Worm (Caenorhabditis elegans): Measurements from ENCODE around the gene marg-1.

The marg-1 gene

ce11 chrX:3759820-3760219 is 21.1 kb downstream of the marg-1 start:
- TF ChIP-seq pax-1 (tag; optimal IDR thresholded peaks at IDR 0.05) (no peak), ceh-31 (tag; optimal IDR thresholded peaks at IDR 0.05) (no peak), tbx-7 (tag; optimal IDR thresholded peaks at IDR 0.05) (no peak), unc-42 (tag; optimal IDR thresholded peaks at IDR 0.05) (no peak), ref-2 (tag; optimal IDR thresholded peaks at IDR 0.05) (no peak), unc-3 (GFP tag; conservative IDR thresholded peaks at IDR 0.05) (no peak), unc-3 (tag; optimal IDR thresholded peaks at IDR 0.05) (no peak), unc-55 (GFP tag; optimal IDR thresholded peaks at IDR 0.05) (no peak), hlh-15 (tag; optimal IDR thresholded peaks at IDR 0.05) (no peak), odd-2 (tag; optimal IDR thresholded peaks at IDR 0.05) (no peak), pqm-1 (tag; optimal IDR thresholded peaks at IDR 0.05) (no peak)

ce11 chrX:3759345-3759744 is 21.6 kb downstream of the marg-1 start, which contains the start of gene T14G12.6:
TSS of gene T14G12.6 (minus strand) at chrX:3759445.
- TF ChIP-seq ceh-45 (GFP tag; IDR thresholded peaks at IDR 0.05) (no peak), hlh-15 (tag; optimal IDR thresholded peaks at IDR 0.05) (no peak), ttx-3 (tag; optimal IDR thresholded peaks at IDR 0.05) (no peak), ama-1 (optimal IDR thresholded peaks at IDR 0.05) (no peak), ceh-31 (tag; optimal IDR thresholded peaks at IDR 0.05) (no peak), unc-42 (tag; optimal IDR thresholded peaks at IDR 0.05) (no peak), ceh-22 (tag; optimal IDR thresholded peaks at IDR 0.05) (no peak), eyg-1 (tag; optimal IDR thresholded peaks at IDR 0.05) (no peak), pros-1 (tag; optimal IDR thresholded peaks at IDR 0.05) (no peak), sox-4 (tag; optimal IDR thresholded peaks at IDR 0.05) (no peak), C38D4.7 (GFP tag; optimal IDR thresholded peaks at IDR 0.05) (no peak), unc-86 (tag; optimal IDR thresholded peaks at IDR 0.05) (no peak), fkh-6 (tag; optimal IDR thresholded peaks at IDR 0.05) (no peak), ceh-24 (tag; optimal IDR thresholded peaks at IDR 0.05) (no peak), ceh-30 (tag; optimal IDR thresholded peaks at IDR 0.05) (no peak), gmeb-2 (tag; optimal IDR thresholded peaks at IDR 0.05) (no peak), tbx-7 (tag; optimal IDR thresholded peaks at IDR 0.05) (no peak), elt-2 (tag; optimal IDR thresholded peaks at IDR 0.05) (no peak), nhr-232 (tag; optimal IDR thresholded peaks at IDR 0.05) (no peak), ahr-1 (tag; optimal IDR thresholded peaks at IDR 0.05) (no peak)

ce11 chrX:3758399-3758798 is 22.5 kb downstream of the marg-1 start, which contains the start of gene T14G12.12:
TSS of gene T14G12.12 (minus strand) at chrX:3758499.
- no peak for TF ChIP-seq ceh-22 (tag; optimal IDR thresholded peaks at IDR 0.05)
- no peak for TF ChIP-seq elt-2 (tag; optimal IDR thresholded peaks at IDR 0.05)
- TF ChIP-seq ttx-3 (tag; optimal IDR thresholded peaks at IDR 0.05): no peak
- no peak for TF ChIP-seq hlh-13 (GFP tag; optimal IDR thresholded peaks at IDR 0.05)
- TF ChIP-seq K09A11.1 (tag; optimal IDR thresholded peaks at IDR 0.05; ENCODE audit: insufficient read depth): no peak
- TF ChIP-seq rnt-1 (tag; optimal IDR thresholded peaks at IDR 0.05): no peak
- TF ChIP-seq nhr-232 (tag; optimal IDR thresholded peaks at IDR 0.05): no peak
- no peak for TF ChIP-seq ceh-6 (GFP tag; optimal IDR thresholded peaks at IDR 0.05)
- TF ChIP-seq F13H6.1 (tag; optimal IDR thresholded peaks at IDR 0.05): no peak
- TF ChIP-seq ref-2 (tag; optimal IDR thresholded peaks at IDR 0.05): no peak

- TF ChIP-seq ceh-30 (tag; optimal IDR thresholded peaks at IDR 0.05) (no peak), nhr-232 (tag; optimal IDR thresholded peaks at IDR 0.05) (no peak), ceh-9 (tag; optimal IDR thresholded peaks at IDR 0.05) (no peak), fax-1 (tag; optimal IDR thresholded peaks at IDR 0.05) (no peak), lim-6 (tag; optimal IDR thresholded peaks at IDR 0.05) (no peak), pqm-1 (tag; optimal IDR thresholded peaks at IDR 0.05) (no peak), gmeb-2 (tag; optimal IDR thresholded peaks at IDR 0.05) (no peak), C08G9.2 (tag; optimal IDR thresholded peaks at IDR 0.05) (no peak)
Measured at ce11 chrX:3756238-3756637, 24.7 kb downstream of the marg-1 start.

- no peak for TF ChIP-seq ama-1 (optimal IDR thresholded peaks at IDR 0.05)
- no peak for TF ChIP-seq madf-2 (tag; optimal IDR thresholded peaks at IDR 0.05)
- TF ChIP-seq ets-4 (tag; optimal IDR thresholded peaks at IDR 0.05): no peak
- no peak for TF ChIP-seq ceh-19 (GFP tag; optimal IDR thresholded peaks at IDR 0.05)
- no peak for TF ChIP-seq sox-2 (GFP tag; IDR thresholded peaks at IDR 0.05)
- TF ChIP-seq dve-1 (tag; optimal IDR thresholded peaks at IDR 0.05): no peak
- no peak for TF ChIP-seq unc-42 (tag; optimal IDR thresholded peaks at IDR 0.05)
- TF ChIP-seq pax-1 (tag; optimal IDR thresholded peaks at IDR 0.05): no peak
- no peak for TF ChIP-seq sox-4 (tag; optimal IDR thresholded peaks at IDR 0.05)
- TF ChIP-seq K02D7.2 (tag; optimal IDR thresholded peaks at IDR 0.05): no peak
- TF ChIP-seq C08G9.2 (tag; optimal IDR thresholded peaks at IDR 0.05): no peak
- TF ChIP-seq C38D4.7 (GFP tag; optimal IDR thresholded peaks at IDR 0.05): no peak
- no peak for TF ChIP-seq ceh-6 (GFP tag; optimal IDR thresholded peaks at IDR 0.05)
Measured at ce11 chrX:3755753-3756152, 25.2 kb downstream of the marg-1 start.

Data from whole organism, late embryonic.